Fruit fly (Drosophila melanogaster): ENCODE data around the gene Pex19.

Pex19 gene

dm6 chr2L:12110810-12111209, 19.2 kb downstream of the Pex19 start, which contains the start of gene Phae2:
TSS of gene Phae2 (plus strand) at chr2L:12111110.
- no peak for TF ChIP-seq noc (tag; optimal IDR thresholded peaks at IDR 0.05)

dm6 chr2L:12112943-12113557, 21.4 kb downstream of the Pex19 start:
- TF ChIP-seq noc (tag; optimal IDR thresholded peaks at IDR 0.05), result no peak

- TF ChIP-seq noc (tag; optimal IDR thresholded peaks at IDR 0.05), result no peak
These were observed 22.5 kb downstream of the Pex19 start, which contains the start of gene CG17211 for dm6 chr2L:12114159-12114558. TSS of gene CG17211 (plus strand) at chr2L:12114360.

dm6 chr2L:12115809-12116208, 24.2 kb downstream of the Pex19 start:
- TF ChIP-seq noc (tag; optimal IDR thresholded peaks at IDR 0.05), result no peak

DNA sequence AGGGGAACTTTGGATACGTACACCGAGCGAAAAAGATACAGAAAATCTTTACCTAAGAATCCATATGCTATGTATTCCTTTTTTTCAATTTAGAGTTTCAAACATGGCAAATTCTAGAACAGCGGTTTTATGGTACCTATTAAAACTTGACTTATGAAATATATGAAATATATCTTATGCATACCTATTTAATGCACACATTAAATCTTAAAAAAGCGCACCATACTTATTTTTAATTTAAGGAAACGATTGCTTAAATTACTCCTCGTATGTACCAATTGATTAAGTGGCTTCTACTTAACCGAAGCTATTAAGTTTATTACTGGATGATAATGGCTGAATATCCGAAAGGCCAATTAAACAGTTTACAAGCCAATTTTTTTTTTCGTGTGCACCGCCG, 28.4 kb downstream of the Pex19 start:
- TF ChIP-seq noc (tag; optimal IDR thresholded peaks at IDR 0.05), result no peak

- TF ChIP-seq noc (tag; optimal IDR thresholded peaks at IDR 0.05), result no peak
These were observed 41.9 kb downstream of the Pex19 start, which contains the start of gene rho-6 for dm6 chr2L:12133275-12134124. TSS of gene rho-6 (minus strand) at chr2L:12133411.

- TF ChIP-seq noc (tag; optimal IDR thresholded peaks at IDR 0.05), result no peak
These were observed 42.4 kb downstream of the Pex19 start for dm6 chr2L:12134125-12134378.

DNA sequence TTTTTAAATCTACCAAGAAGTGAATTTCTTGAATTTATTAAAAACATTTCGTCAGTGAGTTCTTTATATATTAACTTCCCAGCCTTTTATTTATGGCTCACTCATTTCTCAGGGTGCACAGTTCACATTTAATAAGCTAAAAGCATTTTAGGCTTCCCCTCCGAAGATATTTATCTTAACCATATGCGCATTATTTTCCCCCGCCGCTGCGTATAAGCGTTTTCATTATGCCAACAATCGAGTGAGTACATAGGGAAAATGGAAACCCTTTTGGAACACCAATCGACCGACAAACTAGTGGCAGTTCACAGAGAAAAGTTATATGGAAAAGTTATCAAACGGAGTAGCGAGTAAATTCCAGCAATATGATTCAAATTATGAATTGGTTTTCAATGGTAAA, 46.1 kb downstream of the Pex19 start, which contains the start of gene Gr33a:
Gr33a (plus strand) TSS at position 301 of the 400 bp plus-strand sequence.
- no peak for TF ChIP-seq noc (tag; optimal IDR thresholded peaks at IDR 0.05)

DNA sequence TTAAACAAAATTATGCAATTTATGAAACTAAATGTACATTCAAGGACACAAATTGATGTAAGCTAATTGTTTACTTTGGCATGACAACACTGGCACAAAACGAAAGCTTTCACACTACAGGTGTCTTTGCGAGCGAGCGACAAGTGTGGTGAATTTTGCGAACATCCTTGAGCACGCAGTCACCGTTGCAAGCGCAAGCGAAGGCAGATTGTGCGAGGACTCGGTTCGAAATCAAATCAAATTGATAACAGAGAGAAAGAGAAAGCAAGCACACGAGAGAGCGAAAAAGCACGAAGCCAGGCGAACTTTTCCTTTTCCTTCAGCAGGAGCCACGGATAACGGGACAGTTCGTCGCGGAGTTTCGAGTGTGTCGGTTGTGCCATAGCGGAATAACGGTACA, 50.8 kb downstream of the Pex19 start, which contains the start of gene CG31760:
CG31760 (plus strand) TSS at position 342 of the 400 bp plus-strand sequence.
- no peak for TF ChIP-seq noc (tag; optimal IDR thresholded peaks at IDR 0.05)

Measured in whole organism, larva.